Worm (Caenorhabditis elegans) whole organism, midembryonic: ENCODE data around the gene F55A4.3.

Experiments used
- T22C8.4 ChIP-seq: fragments of 200-800 bp; sonication (Bioruptor generic); IDR thresholded peaks from 2 replicates; pipeline ENCODE4 v1.3.6; 2022; ENCODE audit warnings: missing genetic modification characterization, missing compliant biosample characterization
- cog-1 ChIP-seq: sonication (generic microtip); optimal IDR thresholded peaks from 2 replicates; lab custom pipeline; 2016; ENCODE audit warnings: missing genetic modification characterization, missing compliant biosample characterization
- flt-1 ChIP-seq: fragments of 200-800 bp; sonication (Bioruptor generic); IDR thresholded peaks from 2 replicates; pipeline ENCODE4 v1.3.6; 2022; ENCODE audit warnings: missing genetic modification characterization, missing compliant biosample characterization
- klf-2 ChIP-seq: fragments of 200-800 bp; sonication (Bioruptor generic); conservative IDR thresholded peaks from 2 replicates; pipeline ENCODE4 v1.3.6; 2022; ENCODE audit warnings: missing genetic modification reagents, missing genetic modification characterization, missing compliant biosample characterization
- med-1 ChIP-seq: sonication (generic microtip); optimal IDR thresholded peaks from 2 replicates; lab custom pipeline; 2017; ENCODE audit warnings: missing genetic modification characterization, mild to moderate bottlenecking, missing compliant biosample characterization, antibody characterized with exemption, missing genetic modification reagents; ENCODE audit not compliant: insufficient read depth
- ref-1 ChIP-seq: fragments of 200-800 bp; sonication (Bioruptor generic); conservative IDR thresholded peaks from 2 replicates; pipeline ENCODE4 v1.3.6; 2022; ENCODE audit warnings: missing genetic modification reagents, missing genetic modification characterization, missing compliant biosample characterization

DNA sequence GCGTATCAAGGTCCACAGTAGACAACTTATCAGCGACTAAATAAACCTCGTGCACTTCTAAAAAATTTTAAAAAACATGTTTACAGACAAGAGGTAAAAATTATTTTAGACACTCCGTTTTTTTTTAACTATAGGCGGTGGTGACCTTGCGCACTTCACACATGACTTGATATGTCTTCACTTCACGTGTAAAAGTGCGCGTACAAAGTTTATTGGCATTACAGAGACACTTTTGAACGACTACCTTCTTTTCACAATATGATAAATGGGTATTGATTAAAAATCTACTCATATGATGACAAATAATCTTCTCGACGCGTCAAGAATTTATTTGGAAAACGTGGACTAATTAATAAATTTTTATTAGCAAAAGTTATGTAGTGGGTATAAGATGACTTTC is 1.8 kb upstream of the F55A4.3 start:
- TF ChIP-seq klf-2 (GFP tag; lab: Robert Waterston, UW), result no peak
- TF ChIP-seq T22C8.4 (GFP tag; lab: Robert Waterston, UW), result no peak
- no peak for TF ChIP-seq ref-1 (GFP tag; lab: Robert Waterston, UW)
- TF ChIP-seq cog-1, result no peak
- no peak for TF ChIP-seq flt-1 (GFP tag; lab: Robert Waterston, UW)
- TF ChIP-seq med-1 (GFP tag; lab: Kevin White, UChicago), result no peak
